Worm (Caenorhabditis elegans): ENCODE results near the gene ndub-5.

- TF ChIP-seq pag-3 (tag; optimal IDR thresholded peaks at IDR 0.05; ENCODE audit: borderline replicate concordance, insufficient read depth) = no peak
- no peak for TF ChIP-seq xbp-1 (tag; optimal IDR thresholded peaks at IDR 0.05)
- no peak for TF ChIP-seq nhr-77 (tag; optimal IDR thresholded peaks at IDR 0.05)
- no peak for TF ChIP-seq mep-1 (tag; optimal IDR thresholded peaks at IDR 0.05)
- no peak for TF ChIP-seq elt-3 (tag; optimal IDR thresholded peaks at IDR 0.05)
- no peak for TF ChIP-seq egl-27 (tag; optimal IDR thresholded peaks at IDR 0.05)
- no peak for TF ChIP-seq fos-1 (tag; optimal IDR thresholded peaks at IDR 0.05)
- no peak for TF ChIP-seq ztf-11 (tag; optimal IDR thresholded peaks at IDR 0.05)
Observed at ce11 chrII:5696218-5696617, 5.1 kb upstream of the ndub-5 start.
